Worm (Caenorhabditis elegans): ENCODE data around the gene hpo-39.

hpo-39 gene

DNA sequence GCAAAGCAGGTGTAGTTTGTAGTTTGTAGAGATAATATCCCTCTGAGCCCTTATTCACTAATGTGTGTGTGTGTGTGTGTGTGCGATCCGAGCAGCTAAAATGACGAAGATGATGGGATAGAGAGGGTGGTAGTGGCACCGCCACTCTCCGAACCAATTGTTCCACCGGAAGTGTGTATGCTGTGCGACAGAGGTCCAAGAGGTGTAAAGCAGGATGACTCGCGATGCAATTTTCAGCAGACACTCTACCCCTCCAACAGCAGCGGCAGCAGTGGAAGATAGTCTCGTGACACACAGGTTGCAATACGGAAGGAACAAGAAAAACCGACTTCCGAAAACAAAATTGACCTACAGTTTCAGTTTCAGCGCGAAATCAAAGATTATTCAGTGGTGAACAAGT is 49.9 kb downstream of the hpo-39 start (continued):
- TF ChIP-seq F26F4.8 (GFP tag; conservative IDR thresholded peaks at IDR 0.05) (no peak), madf-9 (GFP tag; conservative IDR thresholded peaks at IDR 0.05) (no peak), tra-1 (GFP tag; IDR thresholded peaks at IDR 0.05) (no peak), lin-38 (GFP tag; IDR thresholded peaks at IDR 0.05) (no peak), hmg-1.1 (GFP tag; IDR thresholded peaks at IDR 0.05) (no peak), set-16 (GFP tag; IDR thresholded peaks at IDR 0.05) (peak; percentile 12; the same call in 1 of the 2 replicates), lir-3 (tag; optimal IDR thresholded peaks at IDR 0.05) (no peak), T20F7.1 (GFP tag; optimal IDR thresholded peaks at IDR 0.05) (no peak), hlh-30 (tag; optimal IDR thresholded peaks at IDR 0.05; ENCODE audit: insufficient read depth) (no peak), daf-16 (GFP tag; optimal IDR thresholded peaks at IDR 0.05) (no peak), daf-16 (tag; optimal IDR thresholded peaks at IDR 0.05) (no peak), mxl-3 (GFP tag; optimal IDR thresholded peaks at IDR 0.05) (peak; percentile 9), daf-8 (GFP tag; IDR thresholded peaks at IDR 0.05) (no peak), nhr-10 (tag; optimal IDR thresholded peaks at IDR 0.05) (no peak), F49E8.2 (tag; optimal IDR thresholded peaks at IDR 0.05; ENCODE audit: borderline replicate concordance) (no peak), ceh-20 (GFP tag; IDR thresholded peaks at IDR 0.05) (no peak), mdt-29 (GFP tag; IDR thresholded peaks at IDR 0.05) (no peak), duxl-1 (tag; optimal IDR thresholded peaks at IDR 0.05; ENCODE audit: poor library complexity) (no peak), zip-2 (tag; optimal IDR thresholded peaks at IDR 0.05) (no peak), dmd-6 (GFP tag; IDR thresholded peaks at IDR 0.05) (no peak), F10B5.3 (tag; optimal IDR thresholded peaks at IDR 0.05) (no peak), nhr-76 (tag; optimal IDR thresholded peaks at IDR 0.05) (no peak), ceh-44 (GFP tag; IDR thresholded peaks at IDR 0.05) (no peak), Y105C5A.15 (GFP tag; IDR thresholded peaks at IDR 0.05) (no peak)

DNA sequence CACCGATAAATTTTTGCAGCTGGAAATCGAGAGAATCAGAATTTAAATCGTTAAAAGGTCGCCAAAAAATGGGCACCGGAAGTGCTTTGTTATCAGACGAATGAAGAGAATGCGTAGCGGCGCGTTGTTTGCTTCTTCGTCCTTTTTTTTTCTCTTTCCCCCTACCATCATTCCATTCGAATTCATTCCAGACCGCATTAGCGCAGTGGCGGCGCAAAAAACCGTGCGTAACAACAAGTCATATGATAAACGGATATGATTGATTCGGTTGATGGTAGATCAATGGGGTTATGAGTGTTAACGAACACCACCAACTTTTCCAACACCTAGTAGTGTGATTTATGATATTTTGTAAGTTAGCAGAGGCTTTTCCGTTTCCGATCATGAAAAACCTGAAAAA is 50.4 kb downstream of the hpo-39 start:
- no peak for TF ChIP-seq lin-1 (GFP tag; IDR thresholded peaks at IDR 0.05)
- no peak for TF ChIP-seq nhr-11 (tag; optimal IDR thresholded peaks at IDR 0.05)
- no peak for TF ChIP-seq unc-62 (GFP tag; optimal IDR thresholded peaks at IDR 0.05 in 1 of 2)
- TF ChIP-seq unc-62 (tag; optimal IDR thresholded peaks at IDR 0.05), result no peak
- peak in 1 of 2 experiments; percentile 7 for TF ChIP-seq mdl-1 (tag; optimal IDR thresholded peaks at IDR 0.05)
- no peak for TF ChIP-seq ZK337.2 (GFP tag; IDR thresholded peaks at IDR 0.05)
- TF ChIP-seq F26F4.8 (GFP tag; conservative IDR thresholded peaks at IDR 0.05), result no peak
- TF ChIP-seq zfp-2 (tag; optimal IDR thresholded peaks at IDR 0.05), result no peak
- no peak for TF ChIP-seq ZK546.5 (tag; optimal IDR thresholded peaks at IDR 0.05)
- no peak for TF ChIP-seq egl-43 (GFP tag; IDR thresholded peaks at IDR 0.05)
- no peak for TF ChIP-seq R02D3.7 (tag; optimal IDR thresholded peaks at IDR 0.05)
- TF ChIP-seq mep-1 (tag; optimal IDR thresholded peaks at IDR 0.05), result no peak
- TF ChIP-seq nhr-28 (tag; optimal IDR thresholded peaks at IDR 0.05), result peak; percentile 4
- TF ChIP-seq nhr-41 (GFP tag; IDR thresholded peaks at IDR 0.05), result no peak
- TF ChIP-seq mxl-2 (GFP tag; conservative IDR thresholded peaks at IDR 0.05), result no peak
- no peak for TF ChIP-seq sdz-12 (GFP tag; optimal IDR thresholded peaks at IDR 0.05)
- TF ChIP-seq ztf-11 (tag; optimal IDR thresholded peaks at IDR 0.05), result no peak
- no peak for TF ChIP-seq daf-12 (tag; optimal IDR thresholded peaks at IDR 0.05)
- TF ChIP-seq daf-16 (GFP tag; optimal IDR thresholded peaks at IDR 0.05), result no peak
- TF ChIP-seq daf-16 (tag; optimal IDR thresholded peaks at IDR 0.05), result no peak
- TF ChIP-seq ceh-20 (GFP tag; IDR thresholded peaks at IDR 0.05), result no peak
- no peak for TF ChIP-seq dve-1 (tag; optimal IDR thresholded peaks at IDR 0.05; ENCODE audit: insufficient read depth)
- TF ChIP-seq mxl-3 (GFP tag; optimal IDR thresholded peaks at IDR 0.05), result no peak
- TF ChIP-seq rbr-2 (tag; optimal IDR thresholded peaks at IDR 0.05), result no peak
- peak; percentile 1 for TF ChIP-seq hlh-30 (tag; optimal IDR thresholded peaks at IDR 0.05; ENCODE audit: insufficient read depth)
- no peak for TF ChIP-seq mes-2 (tag; optimal IDR thresholded peaks at IDR 0.05; ENCODE audit: poor library complexity, severe bottlenecking)
- TF ChIP-seq lim-7 (GFP tag; IDR thresholded peaks at IDR 0.05), result 0 out of 2 replicates have a peak, but pooled peaks have one; percentile 31
- no peak for TF ChIP-seq dmd-9 (GFP tag; IDR thresholded peaks at IDR 0.05)
